Worm (Caenorhabditis elegans) whole organism, midembryonic: ENCODE measurements around the gene cec-3.

ENCODE experiments used
- T22C8.4 ChIP-seq: fragments of 200-800 bp; sonication (Bioruptor generic); IDR thresholded peaks from 2 replicates; pipeline ENCODE4 v1.3.6; 2022; ENCODE audit warnings: missing genetic modification characterization, missing compliant biosample characterization
- cog-1 ChIP-seq: sonication (generic microtip); optimal IDR thresholded peaks from 2 replicates; lab custom pipeline; 2016; ENCODE audit warnings: missing genetic modification characterization, missing compliant biosample characterization
- flt-1 ChIP-seq: fragments of 200-800 bp; sonication (Bioruptor generic); IDR thresholded peaks from 2 replicates; pipeline ENCODE4 v1.3.6; 2022; ENCODE audit warnings: missing genetic modification characterization, missing compliant biosample characterization
- klf-2 ChIP-seq: fragments of 200-800 bp; sonication (Bioruptor generic); conservative IDR thresholded peaks from 2 replicates; pipeline ENCODE4 v1.3.6; 2022; ENCODE audit warnings: missing genetic modification reagents, missing genetic modification characterization, missing compliant biosample characterization
- med-1 ChIP-seq: sonication (generic microtip); optimal IDR thresholded peaks from 2 replicates; lab custom pipeline; 2017; ENCODE audit warnings: missing genetic modification characterization, mild to moderate bottlenecking, missing compliant biosample characterization, antibody characterized with exemption, missing genetic modification reagents; ENCODE audit not compliant: insufficient read depth
- ref-1 ChIP-seq: fragments of 200-800 bp; sonication (Bioruptor generic); conservative IDR thresholded peaks from 2 replicates; pipeline ENCODE4 v1.3.6; 2022; ENCODE audit warnings: missing genetic modification reagents, missing genetic modification characterization, missing compliant biosample characterization
- tab-1 ChIP-seq: fragments of 200-800 bp; sonication (Bioruptor generic); IDR thresholded peaks from 2 replicates; pipeline ENCODE4 v1.3.6; 2022; ENCODE audit warnings: missing genetic modification characterization, missing compliant biosample characterization
- ztf-23 ChIP-seq: fragments of 200-800 bp; sonication (Bioruptor generic); IDR thresholded peaks from 2 replicates; pipeline ENCODE4 v1.3.6; 2022; ENCODE audit warnings: missing genetic modification reagents, missing genetic modification characterization, missing compliant biosample characterization
- ztf-29 ChIP-seq: fragments of 200-800 bp; sonication (Bioruptor generic); IDR thresholded peaks from 2 replicates; pipeline ENCODE4 v1.3.6; 2022; ENCODE audit warnings: missing genetic modification reagents, missing genetic modification characterization, missing compliant biosample characterization

cec-3 gene

ce11 chrII:7857485-7858010 is at the start of gene cec-3, which contains the start of gene T09A5.15:
Gene cec-3 (minus strand): TSS chrII:7857600.
Gene T09A5.15 (plus strand): TSS chrII:7857960.
- TF ChIP-seq T22C8.4 (GFP tag; lab: Robert Waterston, UW) (no peak), ref-1 (GFP tag; lab: Robert Waterston, UW) (no peak), ztf-29 (no peak; the same call in 1 of the 2 replicates), klf-2 (GFP tag; lab: Robert Waterston, UW) (no peak), flt-1 (peak; percentile 48; the same call in 1 of the 2 replicates), tab-1 (no peak), ztf-23 (GFP tag; lab: Robert Waterston, UW) (0 out of 2 replicates have a peak, but pooled peaks have one; percentile 35), med-1 (no peak), cog-1 (tag; lab: Kevin White, UChicago) (peak; percentile 22)

DNA sequence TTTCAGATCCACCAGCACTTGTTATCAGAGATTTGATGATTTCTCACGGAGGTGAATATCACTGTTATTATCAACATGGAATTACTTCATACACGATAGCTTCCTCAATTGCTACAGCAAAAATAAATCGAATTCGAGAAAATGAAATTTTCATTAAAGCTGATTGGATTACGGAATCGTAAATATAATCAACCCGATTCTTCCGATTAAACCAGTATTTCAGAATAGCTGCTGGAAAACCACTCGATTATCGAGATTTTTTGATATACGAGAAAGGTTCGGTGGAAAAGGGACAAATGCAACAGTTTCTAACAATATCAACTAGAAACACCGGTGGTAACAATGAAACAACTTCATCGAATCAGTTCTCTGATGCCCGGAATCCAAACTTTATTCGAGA is 44.6 kb upstream of the cec-3 start:
- TF ChIP-seq ztf-23 (GFP tag; lab: Robert Waterston, UW) (no peak), cog-1 (tag; lab: Kevin White, UChicago) (no peak), klf-2 (GFP tag; lab: Robert Waterston, UW) (no peak), ref-1 (GFP tag; lab: Robert Waterston, UW) (no peak), tab-1 (no peak), flt-1 (no peak), T22C8.4 (GFP tag; lab: Robert Waterston, UW) (no peak), ztf-29 (no peak), med-1 (no peak)

- TF ChIP-seq cog-1 (tag; lab: Kevin White, UChicago) (no peak), ztf-29 (no peak), ref-1 (GFP tag; lab: Robert Waterston, UW) (no peak), tab-1 (no peak), med-1 (no peak), klf-2 (GFP tag; lab: Robert Waterston, UW) (no peak), T22C8.4 (GFP tag; lab: Robert Waterston, UW) (no peak), flt-1 (no peak)
Measured at ce11 chrII:7900762-7901161, 43.4 kb upstream of the cec-3 start.

- TF ChIP-seq flt-1, result no peak
- TF ChIP-seq klf-2 (GFP tag; lab: Robert Waterston, UW), result no peak
- no peak for TF ChIP-seq med-1
- TF ChIP-seq ztf-29, result no peak
Measured at ce11 chrII:7900190-7900672, 42.8 kb upstream of the cec-3 start, which contains the start of gene rev-1. Gene rev-1 (plus strand): TSS chrII:7900622.

ce11 chrII:7895190-7895589 is 37.8 kb upstream of the cec-3 start:
- TF ChIP-seq ztf-23 (GFP tag; lab: Robert Waterston, UW), result no peak
- no peak for TF ChIP-seq tab-1
- TF ChIP-seq cog-1 (tag; lab: Kevin White, UChicago), result no peak
- no peak for TF ChIP-seq ztf-29
- TF ChIP-seq ref-1 (GFP tag; lab: Robert Waterston, UW), result no peak
- no peak for TF ChIP-seq med-1

DNA sequence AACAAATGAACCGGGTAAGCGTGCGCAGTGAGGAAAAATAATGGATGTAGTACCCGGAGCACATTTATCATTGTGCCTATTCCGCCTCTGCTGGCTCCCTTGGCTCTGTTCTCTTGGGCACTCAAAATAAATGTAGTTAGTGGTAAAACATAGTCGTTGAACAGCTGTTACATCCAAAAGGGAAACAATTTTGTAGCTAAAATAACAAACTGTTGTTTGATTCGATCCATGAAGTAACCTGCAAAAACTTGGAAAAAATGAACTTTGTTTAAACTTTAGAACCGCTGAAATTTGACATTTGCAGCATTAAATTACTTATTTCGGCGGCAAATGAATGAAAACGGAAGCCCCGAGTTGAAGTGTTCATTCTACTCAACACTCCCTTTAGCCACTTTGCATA is 36.2 kb upstream of the cec-3 start:
- TF ChIP-seq T22C8.4 (GFP tag; lab: Robert Waterston, UW), result no peak
- no peak for TF ChIP-seq ztf-23 (GFP tag; lab: Robert Waterston, UW)
- TF ChIP-seq ztf-29, result no peak
- no peak for TF ChIP-seq cog-1 (tag; lab: Kevin White, UChicago)
- TF ChIP-seq med-1, result no peak
- TF ChIP-seq ref-1 (GFP tag; lab: Robert Waterston, UW), result no peak
- no peak for TF ChIP-seq flt-1
- no peak for TF ChIP-seq klf-2 (GFP tag; lab: Robert Waterston, UW)
- no peak for TF ChIP-seq tab-1

DNA sequence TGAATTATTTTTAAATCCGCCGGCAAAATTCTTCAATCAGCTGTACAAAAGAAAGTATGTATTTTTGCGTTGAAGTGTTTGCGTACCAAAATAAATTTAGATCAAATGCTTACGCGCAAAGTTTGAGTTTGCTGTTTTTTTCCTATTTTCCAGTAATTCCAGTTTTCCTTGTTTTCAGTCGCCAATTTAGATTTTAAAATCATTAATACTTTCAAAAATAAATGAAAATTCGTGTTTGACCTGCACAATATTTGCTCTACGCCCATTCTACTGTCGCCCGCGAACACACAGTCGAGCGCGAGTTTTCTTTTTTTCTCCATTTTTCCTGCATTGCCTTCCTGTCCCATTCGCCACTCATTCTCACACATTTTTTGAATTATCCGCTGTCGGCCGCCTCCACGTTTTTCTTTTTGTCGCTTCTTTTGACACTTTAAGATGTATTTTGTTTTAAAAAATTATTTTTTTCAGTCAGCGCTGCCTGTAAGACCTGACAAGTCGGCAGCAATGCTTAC is 35.4 kb upstream of the cec-3 start, which contains the start of gene ptc-1:
Gene ptc-1, plus strand, starts transcription at position 462 of the 512 bp plus-strand sequence.
- TF ChIP-seq ztf-29, result no peak
- TF ChIP-seq cog-1 (tag; lab: Kevin White, UChicago), result no peak
- no peak for TF ChIP-seq flt-1
- TF ChIP-seq ztf-23 (GFP tag; lab: Robert Waterston, UW), result no peak
- no peak for TF ChIP-seq klf-2 (GFP tag; lab: Robert Waterston, UW)
- no peak for TF ChIP-seq tab-1
- TF ChIP-seq ref-1 (GFP tag; lab: Robert Waterston, UW), result no peak
- no peak for TF ChIP-seq med-1
- TF ChIP-seq T22C8.4 (GFP tag; lab: Robert Waterston, UW), result no peak

DNA sequence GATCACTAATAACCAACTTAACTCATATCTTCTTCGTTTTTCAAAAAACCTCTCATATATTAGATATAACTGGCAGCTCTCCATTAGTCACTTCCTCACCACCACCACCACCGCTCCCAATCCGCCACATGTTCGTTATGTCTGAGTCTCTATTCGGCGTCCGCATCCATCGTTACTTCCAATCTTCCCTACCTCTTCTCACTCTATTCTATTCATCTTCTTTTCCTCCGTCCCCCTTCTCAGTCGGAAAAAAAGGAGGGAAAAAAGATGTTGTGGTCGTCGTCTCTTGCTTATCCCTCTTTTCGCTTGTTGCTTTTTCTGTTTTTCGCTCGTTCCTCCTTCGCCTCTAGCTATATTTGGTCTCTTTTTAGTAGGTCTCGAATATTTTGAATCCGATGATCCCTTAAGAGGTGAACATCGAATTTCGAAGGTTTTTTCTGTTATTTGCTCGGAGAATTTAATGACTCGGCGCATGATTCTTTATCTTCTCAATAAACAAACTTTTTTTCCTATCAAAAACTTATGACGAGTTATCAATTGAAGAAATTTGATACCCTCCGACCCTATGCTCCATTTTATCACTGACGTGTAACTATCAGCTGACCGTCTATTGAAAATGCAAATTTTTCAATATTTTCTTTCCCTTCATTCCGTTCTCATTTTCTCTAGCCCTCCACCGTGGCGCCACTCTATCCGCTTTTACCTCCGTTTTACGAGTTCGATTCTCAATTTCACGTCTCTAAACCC is 34.6 kb upstream of the cec-3 start:
- no peak for TF ChIP-seq tab-1
- TF ChIP-seq ztf-29, result no peak
- no peak for TF ChIP-seq med-1
- TF ChIP-seq ztf-23 (GFP tag; lab: Robert Waterston, UW), result 0 out of 2 replicates have a peak, but pooled peaks have one; percentile 54
- no peak for TF ChIP-seq ref-1 (GFP tag; lab: Robert Waterston, UW)
- TF ChIP-seq klf-2 (GFP tag; lab: Robert Waterston, UW), result no peak
- 0 out of 2 replicates have a peak, but pooled peaks have one; percentile 63 for TF ChIP-seq flt-1
- no peak for TF ChIP-seq T22C8.4 (GFP tag; lab: Robert Waterston, UW)
- TF ChIP-seq cog-1 (tag; lab: Kevin White, UChicago), result no peak

ce11 chrII:7889321-7889720 is 31.9 kb upstream of the cec-3 start:
- TF ChIP-seq med-1 (no peak), ref-1 (GFP tag; lab: Robert Waterston, UW) (no peak), cog-1 (tag; lab: Kevin White, UChicago) (no peak), tab-1 (no peak), ztf-29 (no peak), klf-2 (GFP tag; lab: Robert Waterston, UW) (no peak), flt-1 (no peak), T22C8.4 (GFP tag; lab: Robert Waterston, UW) (no peak), ztf-23 (GFP tag; lab: Robert Waterston, UW) (no peak)
